Worm (Caenorhabditis elegans): ENCODE data around the gene F21C10.9.
A peak's percentile ranks its signal among the peaks of the same experiment; 100 is the strongest.

F21C10.9 gene

DNA sequence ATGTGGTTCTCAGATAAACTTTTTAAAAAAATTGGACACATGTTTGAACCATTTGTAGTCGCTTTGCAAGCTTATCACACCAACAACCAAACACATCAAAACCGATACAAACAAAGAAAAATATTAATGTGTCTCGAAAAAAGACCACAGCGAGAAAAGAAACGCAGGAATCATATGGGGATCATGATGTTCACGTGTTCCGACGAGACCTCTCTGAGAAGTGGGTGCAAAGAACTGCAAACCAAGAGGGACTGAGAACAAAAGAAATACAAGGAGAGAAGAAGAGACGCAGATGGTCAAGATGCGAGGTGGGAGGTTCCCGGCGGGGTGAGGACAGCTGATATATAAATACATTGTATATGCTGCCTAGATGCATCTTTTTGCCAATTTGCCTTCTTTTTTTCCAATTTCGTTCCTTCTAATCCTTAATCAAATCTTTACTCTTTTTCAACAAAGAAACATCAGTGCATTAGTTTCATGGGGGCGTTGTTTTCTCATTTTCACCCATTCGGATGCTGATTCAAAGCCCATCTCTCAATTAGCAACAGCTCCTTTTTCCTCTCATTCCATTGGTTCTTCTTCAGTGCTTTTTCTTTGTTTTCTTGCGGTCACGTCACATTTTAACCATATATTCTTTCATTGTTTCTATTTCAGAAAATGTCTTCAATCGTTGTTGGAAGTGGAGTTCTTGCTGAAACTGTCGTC, 2.7 kb downstream of the F21C10.9 start, which contains the start of gene F21C10.10:
F21C10.10 (plus strand) TSS at position 655 of the 705 bp plus-strand sequence.
- TF ChIP-seq hmg-1.2 (GFP tag; IDR thresholded peaks at IDR 0.05) = peak; percentile 90
- TF ChIP-seq nhr-120 (GFP tag; IDR thresholded peaks at IDR 0.05) = no peak
- no peak for TF ChIP-seq athp-1 (tag; optimal IDR thresholded peaks at IDR 0.05)
- no peak for TF ChIP-seq him-1 (tag; optimal IDR thresholded peaks at IDR 0.05)
- peak; percentile 42; the same call in 1 of the 2 replicates for TF ChIP-seq egl-44 (GFP tag; IDR thresholded peaks at IDR 0.05)
- no peak for TF ChIP-seq nhr-179 (tag; optimal IDR thresholded peaks at IDR 0.05)
- no peak for TF ChIP-seq Y95B8A.8 (GFP tag; IDR thresholded peaks at IDR 0.05)
- peak; percentile 38; the same call in 1 of the 2 replicates for TF ChIP-seq Y53G8AR.9 (GFP tag; conservative IDR thresholded peaks at IDR 0.05)
- peak; percentile 67 for TF ChIP-seq K12H6.12 (tag; optimal IDR thresholded peaks at IDR 0.05)
- peak; percentile 50 for TF ChIP-seq mcd-1 (GFP tag; IDR thresholded peaks at IDR 0.05)
- TF ChIP-seq ama-1 (optimal IDR thresholded peaks at IDR 0.05) = peak; percentile 59
- no peak for TF ChIP-seq ama-1 (GFP tag; optimal IDR thresholded peaks at IDR 0.05)
- TF ChIP-seq tbp1 (GFP tag; optimal IDR thresholded peaks at IDR 0.05) = peak; percentile 54
- TF ChIP-seq gei-17 (GFP tag; optimal IDR thresholded peaks at IDR 0.05) = peak; percentile 52
- TF ChIP-seq hmg-20 (GFP tag; IDR thresholded peaks at IDR 0.05) = no peak
- TF ChIP-seq madf-10 (tag; optimal IDR thresholded peaks at IDR 0.05) = peak; percentile 72
- no peak for TF ChIP-seq hlh-26 (GFP tag; conservative IDR thresholded peaks at IDR 0.05)
- TF ChIP-seq F22D6.2 (tag; optimal IDR thresholded peaks at IDR 0.05) = peak; percentile 94
- TF ChIP-seq ztf-22 (GFP tag; optimal IDR thresholded peaks at IDR 0.05) = peak; percentile 60
- TF ChIP-seq lin-54 (GFP tag; optimal IDR thresholded peaks at IDR 0.05) = peak; percentile 55
- TF ChIP-seq B0035.1 (tag; optimal IDR thresholded peaks at IDR 0.05) = no peak
- peak; percentile 21 for TF ChIP-seq die-1 (tag; optimal IDR thresholded peaks at IDR 0.05)
- no peak for TF ChIP-seq F57C9.4 (tag; optimal IDR thresholded peaks at IDR 0.05)
- TF ChIP-seq nhr-27 (tag; optimal IDR thresholded peaks at IDR 0.05) = no peak
- TF ChIP-seq rec-8 (tag; optimal IDR thresholded peaks at IDR 0.05) = no peak
- peak; percentile 88 for TF ChIP-seq C06A6.2 (GFP tag; conservative IDR thresholded peaks at IDR 0.05)
- TF ChIP-seq pbrm-1 (GFP tag; IDR thresholded peaks at IDR 0.05) = peak; percentile 51; the same call in 1 of the 2 replicates
- TF ChIP-seq ceh-79 (tag; optimal IDR thresholded peaks at IDR 0.05) = no peak
- peak; percentile 80 for TF ChIP-seq ceh-27 (GFP tag; optimal IDR thresholded peaks at IDR 0.05)
- peak; percentile 59; the same call in 1 of the 2 replicates for TF ChIP-seq B0336.3 (GFP tag; IDR thresholded peaks at IDR 0.05)
- peak; percentile 62; the same call in 1 of the 2 replicates for TF ChIP-seq hsf-1 (GFP tag; IDR thresholded peaks at IDR 0.05)
- TF ChIP-seq lsl-1 (GFP tag; optimal IDR thresholded peaks at IDR 0.05) = no peak
- no peak for TF ChIP-seq zfh-2 (GFP tag; conservative IDR thresholded peaks at IDR 0.05)
- peak; percentile 86 for TF ChIP-seq pha-4 (tag; optimal IDR thresholded peaks at IDR 0.05)
- peak; percentile 87 for TF ChIP-seq ztf-26 (tag; optimal IDR thresholded peaks at IDR 0.05)
- peak; percentile 34 for TF ChIP-seq tlf-1 (GFP tag; optimal IDR thresholded peaks at IDR 0.05)
- TF ChIP-seq ztf-6 (GFP tag; IDR thresholded peaks at IDR 0.05) = peak; percentile 38; the same call in 1 of the 2 replicates
- no peak for TF ChIP-seq rcor-1 (GFP tag; IDR thresholded peaks at IDR 0.05)
- no peak for TF ChIP-seq C17E4.6 (GFP tag; IDR thresholded peaks at IDR 0.05)
- peak; percentile 87 for TF ChIP-seq somi-1 (GFP tag; optimal IDR thresholded peaks at IDR 0.05)
- TF ChIP-seq chd-7 (tag; optimal IDR thresholded peaks at IDR 0.05) = peak; percentile 69
- TF ChIP-seq lin-40 (tag; optimal IDR thresholded peaks at IDR 0.05) = peak; percentile 91
- TF ChIP-seq F33H1.4 (GFP tag; IDR thresholded peaks at IDR 0.05) = no peak
- TF ChIP-seq lin-35 (GFP tag; optimal IDR thresholded peaks at IDR 0.05) = peak in 1 of 3 experiments; percentile 0
- peak; percentile 18 to 50 for TF ChIP-seq let-607 (tag; optimal IDR thresholded peaks at IDR 0.05)
- 0 out of 2 replicates have a peak, but pooled peaks have one; percentile 34 for TF ChIP-seq let-526 (GFP tag; IDR thresholded peaks at IDR 0.05)
- TF ChIP-seq snpc-1.1 (tag; optimal IDR thresholded peaks at IDR 0.05; ENCODE audit: insufficient read depth) = no peak

Data from whole organism, young adult.